Worm (Caenorhabditis elegans) whole organism, L3 larva: ENCODE measurements around the gene Y49F6B.20.

ENCODE experiments used
- eor-1 ChIP-seq, 2 experiments: fragments of 150-350 bp; optimal IDR thresholded peaks; 2 replicates each; lab custom pipeline; 2014 to 2018; ENCODE audit warnings: missing biosample characterization in 2 of 2, missing genetic modification characterization in 2 of 2
- nhr-76 ChIP-seq: fragments of 150-350 bp; sonication (generic microtip); optimal IDR thresholded peaks from 5 replicates; lab custom pipeline; 2014; ENCODE audit warnings: missing biosample characterization, missing genetic modification characterization
- pha-4 ChIP-seq: fragments of 150-350 bp; optimal IDR thresholded peaks from 2 replicates; lab custom pipeline; 2014; ENCODE audit warnings: missing biosample characterization, missing genetic modification reagents, missing genetic modification characterization
- ztf-4 ChIP-seq: fragments of 150-350 bp; optimal IDR thresholded peaks from 2 replicates; lab custom pipeline; 2014; ENCODE audit warnings: missing biosample characterization, missing genetic modification characterization

ce11 chrII:3499386-3499785, 28.9 kb upstream of the Y49F6B.20 start, which contains the start of gene Y49F6B.9:
- no peak for TF ChIP-seq pha-4
- TF ChIP-seq eor-1 (tag; optimal IDR thresholded peaks at IDR 0.05; lab: Kevin White, UChicago) = no peak
- TF ChIP-seq ztf-4 (tag; lab: Kevin White, UChicago) = no peak
- TF ChIP-seq nhr-76 (tag; lab: Kevin White, UChicago) = no peak
